Worm (Caenorhabditis elegans): ENCODE data around the gene Y42H9AR.5.

Y42H9AR.5 gene

DNA sequence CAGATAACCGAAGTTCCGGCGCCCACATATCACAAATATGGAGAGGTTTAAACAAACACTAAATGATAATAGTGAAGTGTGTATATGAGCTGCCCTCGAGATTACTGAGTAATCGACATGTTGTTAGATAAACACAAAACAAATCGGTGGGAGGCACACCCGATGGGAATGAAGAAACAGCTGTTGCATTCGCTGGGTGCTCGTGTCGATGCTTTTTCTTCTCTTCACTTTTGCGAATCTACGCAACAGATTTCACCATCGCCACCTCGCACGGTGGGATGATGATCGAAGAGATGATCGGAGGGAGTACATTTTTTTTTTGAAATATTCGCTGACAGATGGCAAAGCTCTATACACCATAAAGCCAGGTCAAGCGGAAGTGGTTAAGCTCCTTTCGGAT lies 34.1 kb upstream of the Y42H9AR.5 start:
- no peak for TF ChIP-seq egl-27 (tag; optimal IDR thresholded peaks at IDR 0.05)
- no peak for TF ChIP-seq mdl-1 (tag; optimal IDR thresholded peaks at IDR 0.05)
- no peak for TF ChIP-seq peb-1 (tag; optimal IDR thresholded peaks at IDR 0.05)
- TF ChIP-seq unc-62 (GFP tag; optimal IDR thresholded peaks at IDR 0.05), result no peak
- TF ChIP-seq nhr-6 (tag; optimal IDR thresholded peaks at IDR 0.05), result no peak
- TF ChIP-seq snpc-4 (tag; optimal IDR thresholded peaks at IDR 0.05), result no peak
- TF ChIP-seq F13H6.1 (tag; optimal IDR thresholded peaks at IDR 0.05), result peak; percentile 30
- peak; percentile 5 for TF ChIP-seq sma-9 (GFP tag; optimal IDR thresholded peaks at IDR 0.05)
- no peak for TF ChIP-seq sma-9 (tag; optimal IDR thresholded peaks at IDR 0.05)
- no peak for TF ChIP-seq nhr-237 (tag; optimal IDR thresholded peaks at IDR 0.05)
- no peak for TF ChIP-seq C34F6.9 (tag; optimal IDR thresholded peaks at IDR 0.05)
- TF ChIP-seq nhr-129 (tag; optimal IDR thresholded peaks at IDR 0.05), result peak; percentile 45
- no peak for TF ChIP-seq nhr-12 (tag; optimal IDR thresholded peaks at IDR 0.05)

DNA sequence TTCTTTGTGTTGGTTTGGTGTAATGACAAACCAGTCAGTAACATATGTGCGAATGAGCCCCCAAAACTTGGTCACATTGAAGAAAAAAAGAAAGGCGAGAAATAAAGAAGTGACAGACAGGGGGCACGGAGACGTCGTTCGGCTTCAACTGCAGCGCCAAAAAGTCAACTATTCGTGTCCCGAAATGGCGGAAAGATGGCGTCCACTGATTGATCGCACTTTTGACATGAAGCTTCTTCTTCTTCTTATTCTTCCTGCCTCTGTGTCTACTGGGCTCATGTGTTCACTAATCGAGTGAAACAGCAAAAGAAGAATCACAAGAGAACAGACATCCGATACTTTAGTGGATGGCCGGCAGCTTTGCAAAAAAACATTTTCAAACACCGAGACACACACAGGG lies 33.2 kb upstream of the Y42H9AR.5 start:
- TF ChIP-seq ztf-4 (tag; optimal IDR thresholded peaks at IDR 0.05) (no peak), nhr-21 (tag; optimal IDR thresholded peaks at IDR 0.05) (no peak), nhr-23 (tag; optimal IDR thresholded peaks at IDR 0.05) (no peak), snpc-4 (tag; optimal IDR thresholded peaks at IDR 0.05) (no peak), lin-39 (tag; optimal IDR thresholded peaks at IDR 0.05) (peak; percentile 19), dmd-4 (tag; optimal IDR thresholded peaks at IDR 0.05) (no peak), ztf-1 (GFP tag; conservative IDR thresholded peaks at IDR 0.05) (no peak), egl-27 (tag; optimal IDR thresholded peaks at IDR 0.05) (no peak), sem-4 (tag; optimal IDR thresholded peaks at IDR 0.05) (peak; percentile 66), nhr-237 (tag; optimal IDR thresholded peaks at IDR 0.05) (no peak), sma-9 (GFP tag; optimal IDR thresholded peaks at IDR 0.05) (no peak), sma-9 (tag; optimal IDR thresholded peaks at IDR 0.05) (no peak), mbf-1 (tag; optimal IDR thresholded peaks at IDR 0.05) (no peak), elt-1 (tag; optimal IDR thresholded peaks at IDR 0.05) (no peak), C34F6.9 (tag; optimal IDR thresholded peaks at IDR 0.05) (no peak), nhr-129 (tag; optimal IDR thresholded peaks at IDR 0.05) (no peak), nhr-77 (tag; optimal IDR thresholded peaks at IDR 0.05) (no peak), fos-1 (tag; optimal IDR thresholded peaks at IDR 0.05) (no peak), ceh-16 (tag; optimal IDR thresholded peaks at IDR 0.05) (no peak), ZK546.5 (tag; optimal IDR thresholded peaks at IDR 0.05) (no peak), unc-39 (tag; optimal IDR thresholded peaks at IDR 0.05) (no peak), F13H6.1 (tag; optimal IDR thresholded peaks at IDR 0.05) (peak; percentile 25), ztf-11 (tag; optimal IDR thresholded peaks at IDR 0.05) (no peak), Y55F3AM.14 (GFP tag; optimal IDR thresholded peaks at IDR 0.05) (no peak), lsy-2 (tag; optimal IDR thresholded peaks at IDR 0.05) (peak in 1 of 2 experiments; percentile 7), sma-3 (GFP tag; optimal IDR thresholded peaks at IDR 0.05) (no peak), crh-2 (tag; optimal IDR thresholded peaks at IDR 0.05) (no peak), alr-1 (tag; optimal IDR thresholded peaks at IDR 0.05) (no peak), zag-1 (tag; optimal IDR thresholded peaks at IDR 0.05) (no peak), unc-55 (GFP tag; optimal IDR thresholded peaks at IDR 0.05) (no peak), nhr-12 (tag; optimal IDR thresholded peaks at IDR 0.05) (no peak), nhr-6 (tag; optimal IDR thresholded peaks at IDR 0.05) (peak; percentile 11), lin-13 (GFP tag; optimal IDR thresholded peaks at IDR 0.05) (no peak), R02D3.7 (tag; optimal IDR thresholded peaks at IDR 0.05) (no peak), mab-5 (tag; optimal IDR thresholded peaks at IDR 0.05) (peak; percentile 16), nhr-25 (tag; optimal IDR thresholded peaks at IDR 0.05) (no peak), ama-1 (optimal IDR thresholded peaks at IDR 0.05) (no peak), unc-62 (GFP tag; optimal IDR thresholded peaks at IDR 0.05) (no peak), mdl-1 (tag; optimal IDR thresholded peaks at IDR 0.05) (peak in 1 of 2 experiments; percentile 27), ceh-82 (tag; optimal IDR thresholded peaks at IDR 0.05) (no peak), aly-2 (tag; optimal IDR thresholded peaks at IDR 0.05) (no peak), blmp-1 (tag; optimal IDR thresholded peaks at IDR 0.05; ENCODE audit: insufficient read depth) (no peak), nhr-10 (tag; optimal IDR thresholded peaks at IDR 0.05) (no peak), skn-1 (tag; optimal IDR thresholded peaks at IDR 0.05) (no peak), gmeb-1 (tag; optimal IDR thresholded peaks at IDR 0.05) (no peak), elt-3 (tag; optimal IDR thresholded peaks at IDR 0.05) (no peak), peb-1 (tag; optimal IDR thresholded peaks at IDR 0.05) (no peak), nhr-11 (tag; optimal IDR thresholded peaks at IDR 0.05) (no peak), lin-11 (tag; optimal IDR thresholded peaks at IDR 0.05) (no peak)
